Worm (Caenorhabditis elegans) whole organism, young adult: Measurements from ENCODE around the gene ZK1067.3.
A peak's percentile ranks its signal among the peaks of the same experiment; 100 is the strongest.

Experiments used
- ama-1 ChIP-seq, 3 experiments: fragments of 150-350 bp in 1 of 3; sonication (generic microtip) in 2 of 3; optimal IDR thresholded peaks; 2 replicates each; lab custom pipeline; 2014 to 2018; ENCODE audit warnings: missing biosample characterization in 2 of 3, missing genetic modification characterization in 2 of 3, missing genetic modification reagents in 2 of 3
- ccch-3 ChIP-seq: fragments of 200-800 bp; sonication (Bioruptor generic); optimal IDR thresholded peaks from 2 replicates; lab custom pipeline; 2018; ENCODE audit warnings: mild to moderate bottlenecking, missing genetic modification characterization, missing compliant biosample characterization
- ceh-40 ChIP-seq: fragments of 200-800 bp; sonication (Bioruptor generic); IDR thresholded peaks from 2 replicates; pipeline ENCODE4 v1.3.6; 2022; ENCODE audit warnings: missing genetic modification characterization, missing compliant biosample characterization
- efl-1 ChIP-seq: fragments of 150-350 bp; optimal IDR thresholded peaks from 2 replicates; lab custom pipeline; 2014; ENCODE audit warnings: missing biosample characterization, missing genetic modification reagents, missing genetic modification characterization
- pha-4 ChIP-seq: fragments of 150-350 bp; sonication (generic microtip); optimal IDR thresholded peaks from 2 replicates; lab custom pipeline; 2014; ENCODE audit warnings: missing biosample characterization, missing genetic modification reagents, missing genetic modification characterization
- rcor-1 ChIP-seq: fragments of 200-800 bp; sonication (Bioruptor generic); IDR thresholded peaks from 2 replicates; pipeline ENCODE4 v1.3.6; 2022; ENCODE audit warnings: missing genetic modification reagents, missing genetic modification characterization, missing compliant biosample characterization
- sea-2 ChIP-seq: fragments of 200-800 bp; sonication (Bioruptor generic); IDR thresholded peaks from 2 replicates; pipeline ENCODE4 v1.3.6; 2022; ENCODE audit warnings: missing genetic modification characterization, missing compliant biosample characterization
- snpc-4 ChIP-seq, 5 experiments: fragments of 150-350 bp in 1 of 5; sonication (generic microtip) in 4 of 5; optimal IDR thresholded peaks; 2 replicates each; lab custom pipeline; 2014 to 2018; ENCODE audit warnings: missing genetic modification characterization in 5 of 5, missing biosample characterization in 3 of 5, antibody characterized with exemption in 2 of 5, mild to moderate bottlenecking in 2 of 5, missing compliant biosample characterization in 2 of 5, missing genotype in 2 of 5, moderate library complexity in 2 of 5, missing genetic modification reagents in 1 of 5
- unc-130 ChIP-seq: sonication (generic microtip); optimal IDR thresholded peaks from 2 replicates; lab custom pipeline; 2016; ENCODE audit warnings: missing genetic modification reagents, missing genetic modification characterization, missing compliant biosample characterization
- unc-62 ChIP-seq: fragments of 150-350 bp; optimal IDR thresholded peaks from 2 replicates; lab custom pipeline; 2014; ENCODE audit warnings: missing biosample characterization, missing genetic modification reagents, missing genetic modification characterization

- TF ChIP-seq unc-62 (GFP tag; lab: Kevin White, UChicago), result no peak
- TF ChIP-seq rcor-1, result no peak
- no peak for TF ChIP-seq efl-1 (GFP tag; lab: Kevin White, UChicago)
- TF ChIP-seq ama-1 (optimal IDR thresholded peaks at IDR 0.05; lab: Kevin White, UChicago), result no peak
- no peak for TF ChIP-seq ama-1 (GFP tag; optimal IDR thresholded peaks at IDR 0.05; lab: Kevin White, UChicago)
- no peak for TF ChIP-seq sea-2 (GFP tag; lab: Robert Waterston, UW)
- no peak for TF ChIP-seq ccch-3 (GFP tag; lab: Kevin White, UChicago)
- no peak for TF ChIP-seq pha-4 (tag; lab: Kevin White, UChicago)
- TF ChIP-seq snpc-4 (GFP tag; optimal IDR thresholded peaks at IDR 0.05; lab: Kevin White, UChicago), result no peak
- peak in 1 of 4 experiments; percentile 26 for TF ChIP-seq snpc-4 (tag; optimal IDR thresholded peaks at IDR 0.05; lab: Kevin White, UChicago)
- no peak for TF ChIP-seq unc-130 (GFP tag; lab: Kevin White, UChicago)
- TF ChIP-seq ceh-40, result no peak
Measured at ce11 chrII:9274734-9275133, 51.7 kb downstream of the ZK1067.3 start.
